Fruit fly (Drosophila melanogaster) Kc167 (cell line): ENCODE data around the gene Wnt5.

ENCODE experiments used
- Myc ChIP-seq: fragments of >200 bp; optimal IDR thresholded peaks from 2 replicates; lab custom pipeline; 2017; ENCODE audit warnings: missing external identifiers
- Sin3A ChIP-seq: fragments of >200 bp; optimal IDR thresholded peaks from 2 replicates; lab custom pipeline; 2018; ENCODE audit warnings: missing external identifiers
- h ChIP-seq: fragments of >200 bp; optimal IDR thresholded peaks from 3 replicates; lab custom pipeline; 2018; ENCODE audit warnings: missing external identifiers
- insv ChIP-seq: fragments of >200 bp; optimal IDR thresholded peaks from 3 replicates; lab custom pipeline; 2018; ENCODE audit warnings: missing external identifiers
- psq ChIP-seq: fragments of >200 bp; optimal IDR thresholded peaks from 2 replicates; lab custom pipeline; 2017; ENCODE audit warnings: missing external identifiers
- ttk ChIP-seq: sonication (Bioruptor generic); optimal IDR thresholded peaks from 2 replicates; lab custom pipeline; 2017; ENCODE audit warnings: missing external identifiers

DNA sequence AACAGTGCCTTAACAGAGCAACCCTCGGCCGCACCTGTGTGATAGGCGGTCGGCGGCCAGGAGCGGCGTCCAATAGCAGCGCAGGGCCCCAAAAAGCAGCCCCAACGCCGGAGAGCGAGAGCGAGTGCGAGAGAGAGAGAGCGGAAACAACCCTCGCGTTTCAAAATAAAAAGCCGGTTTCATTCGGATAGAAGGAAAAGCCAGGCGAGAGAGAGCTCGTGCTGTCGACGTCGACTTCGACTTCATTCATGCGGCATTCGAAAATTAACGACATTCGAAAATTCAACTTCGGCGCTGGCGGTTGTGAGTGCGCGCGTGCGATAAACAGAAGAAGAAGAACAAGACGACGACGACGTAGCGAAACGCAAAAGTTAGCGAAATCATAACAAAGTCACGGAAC lies 29.2 kb upstream of the Wnt5 start:
- TF ChIP-seq h (lab: Kevin White, UChicago) (no peak), psq (lab: Kevin White, UChicago) (no peak), ttk (lab: Kevin White, UChicago) (no peak), insv (no peak), Sin3A (lab: Kevin White, UChicago) (no peak), Myc (lab: Kevin White, UChicago) (no peak)
